Worm (Caenorhabditis elegans) whole organism, young adult: ENCODE results near the gene T21E8.4.
A peak's percentile ranks its signal among the peaks of the same experiment; 100 is the strongest.

ENCODE experiments used
- B0035.1 ChIP-seq: sonication (generic microtip); optimal IDR thresholded peaks from 2 replicates; lab custom pipeline; 2016; ENCODE audit warnings: missing genetic modification characterization, mild to moderate bottlenecking, missing compliant biosample characterization, missing genotype, missing genetic modification reagents
- C06A6.2 ChIP-seq: fragments of 200-800 bp; sonication (Bioruptor generic); conservative IDR thresholded peaks from 2 replicates; pipeline ENCODE4 v1.3.6; 2022; ENCODE audit warnings: missing genetic modification characterization, missing compliant biosample characterization
- F22D6.2 ChIP-seq: sonication (generic microtip); optimal IDR thresholded peaks from 2 replicates; lab custom pipeline; 2016; ENCODE audit warnings: mild to moderate bottlenecking, missing genetic modification characterization, missing compliant biosample characterization
- F39B2.1 ChIP-seq: fragments of 200-800 bp; sonication (Bioruptor generic); IDR thresholded peaks from 2 replicates; pipeline ENCODE4 v1.3.6; 2022; ENCODE audit warnings: missing genetic modification reagents, missing genetic modification characterization, missing compliant biosample characterization
- F57C9.4 ChIP-seq: sonication (generic microtip); optimal IDR thresholded peaks from 2 replicates; lab custom pipeline; 2017; ENCODE audit warnings: mild to moderate bottlenecking, missing genetic modification characterization, missing compliant biosample characterization
- Y53G8AR.9 ChIP-seq: fragments of 200-800 bp; sonication (Bioruptor generic); conservative IDR thresholded peaks from 2 replicates; pipeline ENCODE4 v1.3.6; 2022; ENCODE audit warnings: missing genetic modification reagents, missing genetic modification characterization, missing compliant biosample characterization
- Y56A3A.18 ChIP-seq: fragments of 200-800 bp; sonication (Bioruptor generic); IDR thresholded peaks from 2 replicates; pipeline ENCODE4 v1.3.6; 2022; ENCODE audit warnings: missing genetic modification reagents, missing genetic modification characterization, missing compliant biosample characterization
- ZK185.1 ChIP-seq: sonication (generic microtip); optimal IDR thresholded peaks from 2 replicates; lab custom pipeline; 2016; ENCODE audit warnings: mild to moderate bottlenecking, missing genetic modification characterization, missing compliant biosample characterization; ENCODE audit not compliant: poor library complexity, severe bottlenecking
- akir-1 ChIP-seq: fragments of 200-800 bp; sonication (Bioruptor generic); optimal IDR thresholded peaks from 2 replicates; lab custom pipeline; 2018; ENCODE audit warnings: mild to moderate bottlenecking, missing genetic modification characterization, moderate library complexity, missing compliant biosample characterization
- aptf-2 ChIP-seq: fragments of 200-800 bp; sonication (Bioruptor generic); conservative IDR thresholded peaks from 2 replicates; pipeline ENCODE4 v1.3.6; 2022; ENCODE audit warnings: missing genetic modification reagents, missing genetic modification characterization, missing compliant biosample characterization
- aptf-3 ChIP-seq: fragments of 200-800 bp; sonication (Bioruptor generic); IDR thresholded peaks from 2 replicates; pipeline ENCODE4 v1.3.6; 2022; ENCODE audit warnings: missing genetic modification characterization, missing compliant biosample characterization
- attf-5 ChIP-seq: fragments of 200-800 bp; sonication (Bioruptor generic); optimal IDR thresholded peaks from 2 replicates; lab custom pipeline; 2018; ENCODE audit warnings: mild to moderate bottlenecking, missing genetic modification characterization, missing compliant biosample characterization
- ceh-27 ChIP-seq: fragments of 200-800 bp; sonication (Bioruptor generic); optimal IDR thresholded peaks from 2 replicates; lab custom pipeline; 2018; ENCODE audit warnings: mild to moderate bottlenecking, missing genetic modification characterization, moderate library complexity, missing compliant biosample characterization
- ceh-40 ChIP-seq: fragments of 200-800 bp; sonication (Bioruptor generic); IDR thresholded peaks from 2 replicates; pipeline ENCODE4 v1.3.6; 2022; ENCODE audit warnings: missing genetic modification characterization, missing compliant biosample characterization
- ceh-91 ChIP-seq: fragments of 200-800 bp; sonication (Bioruptor generic); IDR thresholded peaks from 2 replicates; pipeline ENCODE4 v1.3.6; 2022; ENCODE audit warnings: missing genetic modification reagents, missing genetic modification characterization, missing compliant biosample characterization
- gei-17 ChIP-seq: fragments of 200-800 bp; sonication (Bioruptor generic); optimal IDR thresholded peaks from 2 replicates; lab custom pipeline; 2018; ENCODE audit warnings: mild to moderate bottlenecking, missing genetic modification characterization, missing compliant biosample characterization
- hlh-26 ChIP-seq: fragments of 200-800 bp; sonication (Bioruptor generic); conservative IDR thresholded peaks from 2 replicates; pipeline ENCODE4 v1.3.6; 2022; ENCODE audit warnings: missing genetic modification reagents, missing genetic modification characterization, missing compliant biosample characterization
- hmg-20 ChIP-seq: fragments of 200-800 bp; sonication (Bioruptor generic); IDR thresholded peaks from 2 replicates; pipeline ENCODE4 v1.3.6; 2022; ENCODE audit warnings: missing genetic modification reagents, missing genetic modification characterization, missing compliant biosample characterization
- hsf-1 ChIP-seq: fragments of 200-800 bp; sonication (Bioruptor generic); IDR thresholded peaks from 2 replicates; pipeline ENCODE4 v1.3.6; 2022; ENCODE audit warnings: missing genetic modification reagents, missing genetic modification characterization, missing compliant biosample characterization
- lag-1 ChIP-seq: fragments of 200-800 bp; sonication (Bioruptor generic); IDR thresholded peaks from 2 replicates; pipeline ENCODE4 v1.3.6; 2022; ENCODE audit warnings: missing genetic modification reagents, missing genetic modification characterization, missing compliant biosample characterization
- lsy-27 ChIP-seq: sonication (generic microtip); optimal IDR thresholded peaks from 2 replicates; lab custom pipeline; 2017; ENCODE audit warnings: missing genetic modification characterization, mild to moderate bottlenecking, missing compliant biosample characterization, antibody characterized with exemption, missing genotype, borderline replicate concordance; ENCODE audit not compliant: insufficient read depth
- madf-10 ChIP-seq: sonication (generic microtip); optimal IDR thresholded peaks from 2 replicates; lab custom pipeline; 2016; ENCODE audit warnings: mild to moderate bottlenecking, missing genetic modification characterization, missing compliant biosample characterization
- mel-28 ChIP-seq: sonication (generic microtip); optimal IDR thresholded peaks from 2 replicates; lab custom pipeline; 2016; ENCODE audit warnings: borderline replicate concordance, mild to moderate bottlenecking, missing genetic modification characterization, missing compliant biosample characterization
- mxl-1 ChIP-seq: sonication (generic microtip); optimal IDR thresholded peaks from 2 replicates; lab custom pipeline; 2016; ENCODE audit warnings: missing genetic modification characterization, missing compliant biosample characterization
- nfyb-1 ChIP-seq: fragments of 200-800 bp; sonication (Bioruptor generic); IDR thresholded peaks from 2 replicates; pipeline ENCODE4 v1.3.6; 2022; ENCODE audit warnings: missing genetic modification reagents, missing genetic modification characterization, missing compliant biosample characterization
- nhr-120 ChIP-seq: fragments of 200-800 bp; sonication (Bioruptor generic); IDR thresholded peaks from 2 replicates; pipeline ENCODE4 v1.3.6; 2022; ENCODE audit warnings: missing genetic modification characterization, missing compliant biosample characterization
- nhr-80 ChIP-seq: sonication (generic microtip); optimal IDR thresholded peaks from 2 replicates; lab custom pipeline; 2016; ENCODE audit warnings: missing genetic modification characterization, missing compliant biosample characterization
- rcor-1 ChIP-seq: fragments of 200-800 bp; sonication (Bioruptor generic); IDR thresholded peaks from 2 replicates; pipeline ENCODE4 v1.3.6; 2022; ENCODE audit warnings: missing genetic modification reagents, missing genetic modification characterization, missing compliant biosample characterization
- sea-2 ChIP-seq: fragments of 200-800 bp; sonication (Bioruptor generic); IDR thresholded peaks from 2 replicates; pipeline ENCODE4 v1.3.6; 2022; ENCODE audit warnings: missing genetic modification characterization, missing compliant biosample characterization
- somi-1 ChIP-seq: fragments of 200-800 bp; sonication (Bioruptor generic); optimal IDR thresholded peaks from 2 replicates; lab custom pipeline; 2018; ENCODE audit warnings: mild to moderate bottlenecking, missing genetic modification characterization, missing compliant biosample characterization
- sptf-2 ChIP-seq: fragments of 200-800 bp; sonication (Bioruptor generic); optimal IDR thresholded peaks from 2 replicates; lab custom pipeline; 2018; ENCODE audit warnings: mild to moderate bottlenecking, missing genetic modification characterization, missing compliant biosample characterization
- zfh-2 ChIP-seq: fragments of 200-800 bp; sonication (Bioruptor generic); conservative IDR thresholded peaks from 2 replicates; pipeline ENCODE4 v1.3.6; 2022; ENCODE audit warnings: missing genetic modification reagents, missing genetic modification characterization, missing compliant biosample characterization
- ztf-25 ChIP-seq: fragments of 200-800 bp; sonication (Bioruptor generic); IDR thresholded peaks from 2 replicates; pipeline ENCODE4 v1.3.6; 2022; ENCODE audit warnings: missing genetic modification reagents, missing genetic modification characterization, missing compliant biosample characterization
- ztf-26 ChIP-seq: sonication (generic microtip); optimal IDR thresholded peaks from 2 replicates; lab custom pipeline; 2017; ENCODE audit warnings: missing genetic modification characterization, missing compliant biosample characterization
- ztf-6 ChIP-seq: fragments of 200-800 bp; sonication (Bioruptor generic); IDR thresholded peaks from 2 replicates; pipeline ENCODE4 v1.3.6; 2022; ENCODE audit warnings: missing genetic modification reagents, missing genetic modification characterization, missing compliant biosample characterization

Gene T21E8.4

DNA sequence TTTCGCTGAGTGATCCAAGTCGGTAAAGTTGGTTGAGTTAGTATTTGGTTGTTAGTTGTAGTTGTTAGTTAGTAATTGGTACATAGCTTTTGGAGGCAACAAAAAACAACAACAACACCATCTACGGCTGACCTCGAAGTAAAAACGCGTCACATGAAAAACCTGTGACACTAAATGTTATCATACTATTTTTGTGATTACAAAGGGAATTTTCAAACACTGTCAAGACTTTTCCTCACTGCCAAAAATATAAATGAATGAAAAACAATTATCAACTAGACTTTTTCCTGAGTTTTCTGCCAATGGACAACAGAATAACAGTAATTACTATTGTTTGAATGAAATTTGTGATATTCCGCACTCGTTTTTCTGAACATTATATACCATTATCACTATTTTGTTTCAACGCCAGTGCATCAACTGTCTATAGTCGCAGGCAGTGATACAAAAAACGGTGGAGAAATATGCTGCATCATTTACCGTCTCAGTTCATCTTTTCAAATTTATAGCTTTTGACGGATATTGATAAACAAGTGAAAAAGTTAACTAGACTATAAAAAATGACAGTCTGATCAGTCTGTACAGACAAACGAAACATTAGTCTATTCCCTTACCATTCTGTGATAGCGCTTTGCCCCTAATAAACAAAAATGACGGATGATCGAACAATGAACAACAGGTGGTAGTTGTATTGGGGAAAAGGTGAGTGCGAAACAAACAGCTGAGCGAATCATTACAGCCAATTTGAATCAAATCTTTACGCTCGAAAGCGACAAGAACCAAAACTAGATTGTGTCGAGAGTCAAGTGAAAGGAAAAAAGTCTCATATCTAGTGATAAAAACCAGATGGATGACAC, 34.0 kb downstream of the T21E8.4 start:
- TF ChIP-seq ztf-26 (tag; lab: Kevin White, UChicago) (no peak), akir-1 (GFP tag; lab: Kevin White, UChicago) (no peak), nhr-80 (tag; lab: Kevin White, UChicago) (peak; percentile 58), ceh-27 (GFP tag; lab: Kevin White, UChicago) (no peak), F39B2.1 (GFP tag; lab: Robert Waterston, UW) (no peak), C06A6.2 (GFP tag; lab: Robert Waterston, UW) (no peak), ztf-25 (GFP tag; lab: Robert Waterston, UW) (no peak), sea-2 (GFP tag; lab: Robert Waterston, UW) (no peak)

DNA sequence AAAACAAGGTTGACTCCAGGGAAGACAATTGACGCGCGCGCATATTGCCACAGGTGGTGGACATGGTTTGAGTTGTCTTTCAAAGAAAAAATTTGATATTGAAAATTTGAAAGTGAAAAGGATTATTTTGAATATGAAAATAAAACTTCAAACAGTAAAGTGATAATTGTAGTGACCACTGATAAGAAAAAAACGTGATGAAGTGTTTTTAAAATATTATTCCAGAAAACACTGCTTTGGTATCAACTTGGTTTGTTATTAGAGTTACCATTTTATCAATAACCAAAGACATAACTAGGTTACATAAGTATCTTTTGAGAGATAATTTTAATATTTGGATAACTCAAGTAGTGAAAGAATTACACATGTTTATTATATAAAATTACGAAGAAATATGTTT, 35.6 kb downstream of the T21E8.4 start:
- TF ChIP-seq mel-28 (tag; lab: Kevin White, UChicago) (no peak), lsy-27 (tag; lab: Kevin White, UChicago) (no peak), Y56A3A.18 (no peak), aptf-2 (GFP tag; lab: Robert Waterston, UW) (0 out of 2 replicates have a peak, but pooled peaks have one; percentile 25), aptf-3 (GFP tag; lab: Robert Waterston, UW) (no peak), nhr-80 (tag; lab: Kevin White, UChicago) (peak; percentile 37), mxl-1 (tag; lab: Kevin White, UChicago) (no peak), ztf-6 (GFP tag; lab: Robert Waterston, UW) (no peak), hlh-26 (GFP tag; lab: Robert Waterston, UW) (no peak), F22D6.2 (tag; lab: Kevin White, UChicago) (no peak), attf-5 (no peak), sptf-2 (GFP tag; lab: Kevin White, UChicago) (no peak), ceh-91 (GFP tag; lab: Robert Waterston, UW) (no peak)

DNA sequence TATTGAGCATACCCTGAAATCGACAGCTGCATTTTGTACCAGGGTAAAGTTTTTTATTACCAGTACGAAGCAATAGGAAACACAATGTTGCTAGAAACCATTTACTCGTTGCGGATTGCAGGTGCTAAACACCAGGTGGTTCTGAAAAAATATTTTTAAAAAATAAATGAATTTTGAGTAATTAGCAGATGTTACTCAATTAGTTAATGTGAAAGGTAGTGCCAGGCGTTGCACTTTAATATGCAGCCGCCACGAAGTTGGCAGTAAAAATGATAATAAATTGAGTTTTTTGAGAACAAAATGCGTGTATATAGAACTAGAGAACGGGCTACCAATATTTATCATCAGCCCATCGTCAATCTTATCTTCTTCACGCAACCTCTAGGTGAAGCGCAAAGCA, 39.0 kb downstream of the T21E8.4 start, which contains the start of gene nstp-9:
Gene nstp-9 (minus strand): TSS at position 101 of the 400 bp plus-strand sequence.
- no peak for TF ChIP-seq B0035.1
- no peak for TF ChIP-seq rcor-1 (GFP tag; lab: Robert Waterston, UW)
- TF ChIP-seq zfh-2 (GFP tag; lab: Robert Waterston, UW) = no peak
- no peak for TF ChIP-seq Y53G8AR.9
- no peak for TF ChIP-seq somi-1 (GFP tag; lab: Kevin White, UChicago)
- no peak for TF ChIP-seq ceh-40 (GFP tag; lab: Robert Waterston, UW)
- no peak for TF ChIP-seq ZK185.1 (tag; lab: Kevin White, UChicago)
- no peak for TF ChIP-seq aptf-2 (GFP tag; lab: Robert Waterston, UW)
- TF ChIP-seq nhr-120 (GFP tag; lab: Robert Waterston, UW) = no peak
- no peak for TF ChIP-seq gei-17 (GFP tag; lab: Kevin White, UChicago)
- TF ChIP-seq nhr-80 (tag; lab: Kevin White, UChicago) = no peak
- TF ChIP-seq F57C9.4 (tag; lab: Kevin White, UChicago) = no peak
- no peak for TF ChIP-seq hmg-20 (GFP tag; lab: Robert Waterston, UW)
- no peak for TF ChIP-seq lag-1 (GFP tag; lab: Robert Waterston, UW)
- TF ChIP-seq madf-10 = no peak
- no peak for TF ChIP-seq hsf-1
- TF ChIP-seq nfyb-1 (GFP tag; lab: Robert Waterston, UW) = no peak
